Worm (Caenorhabditis elegans) whole organism, early embryonic: ENCODE results near the gene cnc-6.
A peak's percentile ranks its signal among the peaks of the same experiment; 100 is the strongest.

Source experiments
- B0310.2 ChIP-seq: sonication (generic microtip); optimal IDR thresholded peaks from 2 replicates; lab custom pipeline; 2016; ENCODE audit warnings: mild to moderate bottlenecking, missing genetic modification characterization, missing compliant biosample characterization
- F13C5.2 ChIP-seq: sonication (generic microtip); optimal IDR thresholded peaks from 2 replicates; lab custom pipeline; 2017; ENCODE audit warnings: mild to moderate bottlenecking, missing genetic modification characterization, inconsistent platforms, missing compliant biosample characterization
- aly-1 ChIP-seq: sonication (generic microtip); optimal IDR thresholded peaks from 2 replicates; lab custom pipeline; 2016; ENCODE audit warnings: missing genetic modification characterization, missing compliant biosample characterization
- ama-1 ChIP-seq: fragments of 150-350 bp; optimal IDR thresholded peaks from 2 replicates; lab custom pipeline; 2014
- ceh-13 ChIP-seq: fragments of 200-800 bp; sonication (Bioruptor generic); optimal IDR thresholded peaks from 2 replicates; lab custom pipeline; 2018; ENCODE audit warnings: mild to moderate bottlenecking, missing genetic modification characterization, missing compliant biosample characterization
- ceh-36 ChIP-seq: sonication (generic microtip); optimal IDR thresholded peaks from 2 replicates; lab custom pipeline; 2016; ENCODE audit warnings: missing genetic modification characterization, inconsistent platforms, missing compliant biosample characterization
- ets-7 ChIP-seq: sonication (generic microtip); optimal IDR thresholded peaks from 2 replicates; lab custom pipeline; 2016; ENCODE audit warnings: missing genotype, missing genetic modification characterization, missing compliant biosample characterization
- flt-1 ChIP-seq: fragments of 200-800 bp; sonication (Bioruptor generic); IDR thresholded peaks from 2 replicates; pipeline ENCODE4 v1.3.6; 2022; ENCODE audit warnings: missing genetic modification characterization, missing compliant biosample characterization
- hmbx-1 ChIP-seq: sonication (generic microtip); optimal IDR thresholded peaks from 2 replicates; lab custom pipeline; 2016; ENCODE audit warnings: mild to moderate bottlenecking, missing genetic modification characterization, missing compliant biosample characterization
- hmg-4 ChIP-seq: fragments of 200-800 bp; sonication (Bioruptor generic); optimal IDR thresholded peaks from 2 replicates; lab custom pipeline; 2018; ENCODE audit warnings: mild to moderate bottlenecking, missing genetic modification characterization, missing compliant biosample characterization
- hnd-1 ChIP-seq: sonication (generic microtip); optimal IDR thresholded peaks from 2 replicates; lab custom pipeline; 2016; ENCODE audit warnings: missing genetic modification characterization, missing compliant biosample characterization
- pes-1 ChIP-seq: fragments of 200-800 bp; sonication (Bioruptor generic); IDR thresholded peaks from 2 replicates; pipeline ENCODE4 v1.3.6; 2022; ENCODE audit warnings: missing genetic modification reagents, missing genetic modification characterization, missing compliant biosample characterization
- scrt-1 ChIP-seq: fragments of 200-800 bp; sonication (Bioruptor generic); IDR thresholded peaks from 2 replicates; pipeline ENCODE4 v1.3.6; 2022; ENCODE audit warnings: missing genetic modification characterization, missing compliant biosample characterization
- sea-1 ChIP-seq: fragments of 200-800 bp; sonication (Bioruptor generic); conservative IDR thresholded peaks from 2 replicates; pipeline ENCODE4 v1.3.6; 2022; ENCODE audit warnings: missing genetic modification characterization, missing compliant biosample characterization
- tbx-11 ChIP-seq: fragments of 200-800 bp; sonication (Bioruptor generic); IDR thresholded peaks from 2 replicates; pipeline ENCODE4 v1.3.6; 2022; ENCODE audit warnings: missing genetic modification characterization, missing compliant biosample characterization
- tbx-37 ChIP-seq: fragments of 200-800 bp; sonication (Bioruptor generic); conservative IDR thresholded peaks from 2 replicates; pipeline ENCODE4 v1.3.6; 2022; ENCODE audit warnings: missing genetic modification reagents, missing genetic modification characterization, missing compliant biosample characterization
- tra-4 ChIP-seq: sonication (generic microtip); optimal IDR thresholded peaks from 2 replicates; lab custom pipeline; 2017; ENCODE audit warnings: missing genetic modification characterization, missing compliant biosample characterization

Gene cnc-6

ce11 chrIII:1777468-1777867 lies 14.1 kb downstream of the cnc-6 start, which contains the start of gene Y39A3CL.3:
Gene Y39A3CL.3 (plus strand): TSS chrIII:1777802.
- TF ChIP-seq F13C5.2 (peak; percentile 46), hmg-4 (GFP tag; lab: Kevin White, UChicago) (no peak)

DNA sequence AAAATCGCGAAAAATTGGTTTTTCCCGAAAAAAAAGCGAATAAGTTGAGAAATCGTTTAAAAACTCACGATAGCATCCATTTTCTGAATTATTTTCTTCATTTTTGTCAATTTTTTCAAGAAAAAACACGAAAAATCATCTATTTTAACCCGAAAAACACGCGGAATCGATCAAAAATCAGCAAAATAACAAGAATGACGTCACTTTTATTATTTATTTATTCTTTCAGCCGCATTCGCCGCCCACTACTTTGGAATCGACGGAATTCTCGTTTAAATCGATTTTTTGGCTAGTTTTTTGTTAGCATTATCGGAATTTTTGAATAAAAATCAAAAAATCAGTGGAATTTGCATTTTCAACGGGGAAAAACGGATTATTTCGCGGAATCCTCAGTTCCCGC lies 14.6 kb downstream of the cnc-6 start, which contains the start of gene Y39A3CL.4:
TSS of gene Y39A3CL.4 (minus strand) at position 101 of the 400 bp plus-strand sequence.
- TF ChIP-seq aly-1 (tag; lab: Kevin White, UChicago) (no peak), ets-7 (no peak), hnd-1 (tag; lab: Kevin White, UChicago) (no peak), B0310.2 (tag; lab: Kevin White, UChicago) (no peak), F13C5.2 (no peak), hmbx-1 (tag; lab: Kevin White, UChicago) (no peak)

DNA sequence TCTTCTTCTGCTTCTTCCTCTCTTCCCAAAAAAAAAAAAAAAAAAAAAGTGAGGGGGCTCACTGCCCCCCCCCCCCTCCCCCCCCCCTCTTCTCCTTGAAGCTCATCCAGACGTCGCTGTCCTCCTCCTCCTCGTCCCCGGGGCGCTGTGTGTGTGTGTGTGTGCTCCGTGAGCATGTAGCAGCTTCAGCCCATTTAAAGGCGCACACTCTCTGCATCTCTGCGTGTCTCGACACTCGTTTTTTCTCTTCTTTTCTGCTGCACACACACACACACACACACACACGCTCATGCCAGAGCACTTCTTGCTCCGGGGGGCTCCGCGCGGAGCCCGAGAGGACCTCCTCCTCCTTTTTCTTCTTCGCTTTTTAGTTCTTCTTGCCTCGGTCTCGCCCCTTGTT lies 22.5 kb downstream of the cnc-6 start:
- TF ChIP-seq tbx-11 (GFP tag; lab: Robert Waterston, UW), result no peak
- TF ChIP-seq pes-1, result no peak
- TF ChIP-seq aly-1 (tag; lab: Kevin White, UChicago), result no peak

ce11 chrIII:1788033-1788432 lies 24.7 kb downstream of the cnc-6 start, which contains the start of gene rimb-1:
Gene rimb-1 (plus strand): TSS chrIII:1788333.
- no peak for TF ChIP-seq aly-1 (tag; lab: Kevin White, UChicago)
- no peak for TF ChIP-seq hmg-4 (GFP tag; lab: Kevin White, UChicago)
- TF ChIP-seq hmbx-1 (tag; lab: Kevin White, UChicago), result no peak
- no peak for TF ChIP-seq ceh-13 (GFP tag; lab: Kevin White, UChicago)
- no peak for TF ChIP-seq sea-1 (GFP tag; lab: Robert Waterston, UW)
- no peak for TF ChIP-seq scrt-1 (GFP tag; lab: Robert Waterston, UW)
- TF ChIP-seq B0310.2 (tag; lab: Kevin White, UChicago), result no peak
- no peak for TF ChIP-seq ceh-36 (tag; lab: Kevin White, UChicago)

ce11 chrIII:1788972-1789371 lies 25.6 kb downstream of the cnc-6 start:
- TF ChIP-seq ceh-13 (GFP tag; lab: Kevin White, UChicago) (no peak), F13C5.2 (no peak), sea-1 (GFP tag; lab: Robert Waterston, UW) (no peak), pes-1 (no peak), tbx-37 (GFP tag; lab: Robert Waterston, UW) (no peak)

DNA sequence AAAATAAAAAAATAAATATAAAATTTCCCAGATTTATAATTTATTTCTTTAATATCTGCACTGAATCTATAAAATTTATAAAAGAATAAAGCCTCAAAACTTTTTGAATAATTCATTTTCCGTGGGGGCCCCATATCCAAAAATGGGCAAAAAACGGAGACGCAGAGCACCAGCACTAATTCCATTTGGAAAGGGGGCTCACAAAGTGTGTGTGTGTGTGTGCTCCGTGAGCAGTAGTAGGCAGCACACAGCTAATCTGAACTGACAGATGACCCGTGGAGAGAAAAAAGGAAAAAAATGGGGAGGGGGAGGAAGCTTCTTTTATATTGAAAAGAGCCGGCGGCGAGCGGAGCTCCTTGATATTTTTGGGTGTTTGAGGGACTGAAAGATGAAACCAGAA lies 28.6 kb downstream of the cnc-6 start:
- TF ChIP-seq B0310.2 (tag; lab: Kevin White, UChicago) (no peak), hmg-4 (GFP tag; lab: Kevin White, UChicago) (no peak), flt-1 (GFP tag; lab: Robert Waterston, UW) (no peak), hnd-1 (tag; lab: Kevin White, UChicago) (no peak), ets-7 (no peak), aly-1 (tag; lab: Kevin White, UChicago) (no peak), ama-1 (lab: Kevin White, UChicago) (no peak), ceh-36 (tag; lab: Kevin White, UChicago) (no peak), scrt-1 (GFP tag; lab: Robert Waterston, UW) (no peak), sea-1 (GFP tag; lab: Robert Waterston, UW) (no peak), tra-4 (tag; lab: Kevin White, UChicago) (no peak), tbx-37 (GFP tag; lab: Robert Waterston, UW) (no peak), hmbx-1 (tag; lab: Kevin White, UChicago) (no peak), pes-1 (no peak), tbx-11 (GFP tag; lab: Robert Waterston, UW) (no peak), ceh-13 (GFP tag; lab: Kevin White, UChicago) (no peak), F13C5.2 (no peak)

ce11 chrIII:1793416-1793815 lies 30.1 kb downstream of the cnc-6 start:
- TF ChIP-seq flt-1 (GFP tag; lab: Robert Waterston, UW) (no peak), tra-4 (tag; lab: Kevin White, UChicago) (no peak), B0310.2 (tag; lab: Kevin White, UChicago) (no peak), ets-7 (no peak), tbx-11 (GFP tag; lab: Robert Waterston, UW) (no peak), pes-1 (no peak), ceh-36 (tag; lab: Kevin White, UChicago) (no peak), hmg-4 (GFP tag; lab: Kevin White, UChicago) (no peak), tbx-37 (GFP tag; lab: Robert Waterston, UW) (no peak), hnd-1 (tag; lab: Kevin White, UChicago) (no peak), scrt-1 (GFP tag; lab: Robert Waterston, UW) (no peak), aly-1 (tag; lab: Kevin White, UChicago) (no peak), hmbx-1 (tag; lab: Kevin White, UChicago) (no peak)

DNA sequence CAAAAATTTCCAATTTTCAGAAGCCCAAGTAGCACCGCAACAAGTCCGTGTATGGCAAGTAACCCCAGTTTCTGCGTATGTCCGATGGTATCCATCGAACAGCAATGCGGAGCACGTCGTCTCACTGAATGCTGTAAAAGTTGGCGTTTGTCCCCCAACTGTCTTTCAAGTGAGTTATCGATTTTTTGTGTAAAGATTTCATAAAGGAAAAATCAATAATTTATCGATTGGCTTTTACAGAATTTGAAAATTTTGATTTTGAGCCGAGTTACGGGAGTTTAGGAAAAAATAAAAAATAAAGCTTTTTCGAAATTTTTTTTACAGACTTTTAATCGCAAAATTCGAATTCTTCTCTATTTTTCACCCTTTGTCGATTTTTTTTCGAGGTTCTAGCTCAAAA lies 30.8 kb downstream of the cnc-6 start:
- TF ChIP-seq hnd-1 (tag; lab: Kevin White, UChicago), result no peak
- no peak for TF ChIP-seq F13C5.2
- TF ChIP-seq ama-1 (lab: Kevin White, UChicago), result no peak
- TF ChIP-seq tra-4 (tag; lab: Kevin White, UChicago), result no peak
- no peak for TF ChIP-seq hmbx-1 (tag; lab: Kevin White, UChicago)
- no peak for TF ChIP-seq tbx-11 (GFP tag; lab: Robert Waterston, UW)
- no peak for TF ChIP-seq ets-7
- no peak for TF ChIP-seq aly-1 (tag; lab: Kevin White, UChicago)
- no peak for TF ChIP-seq ceh-36 (tag; lab: Kevin White, UChicago)
- no peak for TF ChIP-seq flt-1 (GFP tag; lab: Robert Waterston, UW)
